Fruit fly (Drosophila melanogaster): ENCODE results near the gene CG13050.

Gene CG13050

DNA sequence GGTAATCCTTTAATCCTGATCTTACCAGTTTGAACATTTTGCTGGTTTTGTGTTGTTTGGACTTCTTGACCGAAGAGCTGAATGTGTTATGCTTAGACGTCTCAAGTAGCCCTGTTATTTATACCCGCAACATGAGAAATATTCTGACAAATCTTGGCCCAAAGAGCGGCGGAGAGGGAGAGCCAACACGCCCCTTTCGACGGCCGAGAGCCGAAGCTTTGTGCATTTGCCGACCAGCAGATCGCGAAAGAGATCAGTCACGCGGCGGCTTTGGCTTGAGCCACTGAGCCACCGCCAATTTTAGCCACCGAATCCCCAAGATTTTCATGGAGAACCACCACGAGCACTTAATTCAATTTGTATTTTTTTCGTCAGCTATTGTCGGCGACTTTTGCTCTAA lies 16.4 kb upstream of the CG13050 start, which contains the start of gene CG4962:
Gene CG4962, minus strand, starts transcription at position 101 of the 400 bp plus-strand sequence.
- no peak for TF ChIP-seq CG17801 (GFP tag; optimal IDR thresholded peaks at IDR 0.05; ENCODE audit: partially characterized antibody)

DNA sequence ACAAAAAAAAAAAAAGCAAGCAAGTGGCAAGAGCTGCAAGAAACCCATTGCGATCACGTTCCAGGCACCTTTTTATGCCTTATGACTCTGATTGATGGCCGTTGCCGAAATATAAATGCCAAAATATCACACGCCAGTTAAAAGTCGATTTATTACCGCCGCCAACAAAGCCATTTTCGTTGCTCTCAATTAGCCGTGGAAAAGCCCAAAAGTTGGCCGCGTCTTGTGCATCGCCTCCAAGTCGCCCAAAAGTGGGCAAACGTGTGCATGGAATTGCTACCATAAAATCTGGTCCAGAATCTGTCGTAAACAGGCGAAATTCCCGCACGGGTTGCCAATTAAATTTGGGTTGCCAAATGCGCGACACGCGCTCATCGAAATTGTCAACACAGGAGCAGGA lies 12.6 kb upstream of the CG13050 start:
- no peak for TF ChIP-seq CG17801 (GFP tag; optimal IDR thresholded peaks at IDR 0.05; ENCODE audit: partially characterized antibody)

- TF ChIP-seq CG17801 (GFP tag; optimal IDR thresholded peaks at IDR 0.05; ENCODE audit: partially characterized antibody): no peak
These were observed 11.8 kb upstream of the CG13050 start, which contains the start of gene CG13045 for dm6 chr3L:16290850-16291249. Gene CG13045 (minus strand): TSS chr3L:16290950.

- no peak for TF ChIP-seq CG17801 (GFP tag; optimal IDR thresholded peaks at IDR 0.05; ENCODE audit: partially characterized antibody)
These were observed 10.0 kb upstream of the CG13050 start for dm6 chr3L:16289067-16289466.

- TF ChIP-seq CG17801 (GFP tag; optimal IDR thresholded peaks at IDR 0.05; ENCODE audit: partially characterized antibody): no peak
These were observed 9.3 kb upstream of the CG13050 start, which contains the start of gene CG13046 for dm6 chr3L:16288322-16288721. Gene CG13046 (minus strand): TSS chr3L:16288422.

DNA sequence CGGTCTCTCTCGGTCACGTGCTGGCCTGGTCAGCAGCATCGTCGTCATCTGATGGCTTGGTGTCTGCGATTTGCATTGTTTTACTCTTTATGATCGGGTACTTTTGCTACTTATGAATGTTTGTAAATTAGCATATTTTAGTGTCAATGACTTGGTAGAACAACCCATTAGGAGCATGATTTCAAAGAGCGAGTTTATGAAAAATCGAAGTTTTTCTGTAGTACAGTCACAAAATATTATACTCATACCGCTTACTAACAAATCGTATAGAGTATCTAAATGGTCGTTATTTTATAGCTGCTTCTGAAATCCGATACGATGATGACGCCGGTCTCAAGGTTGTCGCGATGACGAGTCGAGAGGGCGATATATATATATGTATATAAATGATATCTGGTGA lies 7.2 kb upstream of the CG13050 start:
- TF ChIP-seq CG17801 (GFP tag; optimal IDR thresholded peaks at IDR 0.05; ENCODE audit: partially characterized antibody): no peak

- no peak for TF ChIP-seq CG17801 (GFP tag; optimal IDR thresholded peaks at IDR 0.05; ENCODE audit: partially characterized antibody)
These were observed 6.4 kb upstream of the CG13050 start, which contains the start of gene CG13047 for dm6 chr3L:16285346-16285911. Gene CG13047 (minus strand): TSS chr3L:16285396.

DNA sequence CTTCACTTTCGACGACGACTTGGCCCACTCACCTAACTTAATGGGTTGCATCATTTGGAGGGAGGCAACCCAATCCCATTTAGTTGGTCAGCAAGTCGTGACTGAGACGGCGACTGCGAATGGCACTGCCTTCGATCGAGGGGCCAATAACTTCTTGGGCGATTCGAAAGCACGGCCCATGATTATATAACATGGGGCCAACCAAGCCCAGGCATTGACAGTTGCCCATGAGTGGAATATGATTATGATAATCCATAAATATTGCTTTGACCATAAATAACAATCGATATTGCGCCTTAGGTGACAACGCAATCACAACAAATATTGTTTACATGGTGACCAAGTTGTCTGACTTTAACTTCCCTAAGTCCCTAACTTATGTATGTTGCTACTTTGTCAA lies 4.8 kb upstream of the CG13050 start, which contains the start of gene CG13048:
Gene CG13048, minus strand, starts transcription at position 101 of the 400 bp plus-strand sequence.
- TF ChIP-seq CG17801 (GFP tag; optimal IDR thresholded peaks at IDR 0.05; ENCODE audit: partially characterized antibody): no peak

dm6 chr3L:16281880-16282556 lies 2.9 kb upstream of the CG13050 start, which contains the start of gene CG13049:
Gene CG13049 (minus strand): TSS chr3L:16281930.
- no peak for TF ChIP-seq CG17801 (GFP tag; optimal IDR thresholded peaks at IDR 0.05; ENCODE audit: partially characterized antibody)

DNA sequence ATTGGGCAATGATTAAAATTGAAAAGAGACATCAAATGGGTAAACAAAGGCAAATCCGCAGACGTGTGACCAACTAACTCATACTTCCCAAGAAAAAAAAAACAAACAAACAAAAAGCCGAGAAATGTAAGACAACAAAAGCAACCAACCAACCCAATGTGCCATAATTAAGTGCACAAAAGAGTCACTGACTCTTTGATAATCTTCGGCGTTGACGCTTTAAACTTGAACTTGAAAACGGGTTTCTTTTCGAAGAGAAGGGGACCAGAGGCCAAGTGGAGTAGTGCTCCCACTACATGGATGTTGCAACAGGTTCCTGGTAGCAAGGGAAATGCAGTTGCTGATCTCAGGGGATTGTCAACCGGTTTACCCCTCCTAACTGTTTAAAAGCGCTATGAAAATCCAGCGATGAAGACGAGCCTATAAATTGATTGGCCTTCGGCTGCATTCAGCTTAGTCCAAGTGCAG lies 950 bp upstream of the CG13050 start, which contains the start of gene CG13064:
Gene CG13064, plus strand, starts transcription at position 418 of the 468 bp plus-strand sequence.
- TF ChIP-seq CG17801 (GFP tag; optimal IDR thresholded peaks at IDR 0.05; ENCODE audit: partially characterized antibody): no peak

DNA sequence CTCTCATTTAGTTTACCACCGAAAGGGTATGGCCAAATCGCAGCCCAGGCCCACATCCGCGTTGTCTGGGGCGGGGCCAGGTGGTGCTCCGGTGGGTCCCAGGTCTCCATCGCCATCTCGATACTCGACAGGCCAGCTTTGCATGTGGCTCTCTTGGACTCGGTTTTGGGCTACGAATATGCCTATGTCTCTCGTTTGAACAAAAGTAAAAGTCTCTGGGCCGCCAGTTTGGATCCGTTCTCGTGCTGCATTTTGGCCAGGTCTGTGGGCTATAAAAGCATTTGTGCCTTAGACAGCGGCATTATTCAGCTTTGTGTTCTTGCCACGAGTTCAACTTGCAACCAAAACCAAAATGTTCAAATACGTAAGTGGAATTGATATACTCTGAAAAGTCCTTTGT lies 1.9 kb downstream of the CG13050 start, which contains the start of gene CG13065:
Gene CG13065, plus strand, starts transcription at position 301 of the 400 bp plus-strand sequence.
- no peak for TF ChIP-seq CG17801 (GFP tag; optimal IDR thresholded peaks at IDR 0.05; ENCODE audit: partially characterized antibody)

DNA sequence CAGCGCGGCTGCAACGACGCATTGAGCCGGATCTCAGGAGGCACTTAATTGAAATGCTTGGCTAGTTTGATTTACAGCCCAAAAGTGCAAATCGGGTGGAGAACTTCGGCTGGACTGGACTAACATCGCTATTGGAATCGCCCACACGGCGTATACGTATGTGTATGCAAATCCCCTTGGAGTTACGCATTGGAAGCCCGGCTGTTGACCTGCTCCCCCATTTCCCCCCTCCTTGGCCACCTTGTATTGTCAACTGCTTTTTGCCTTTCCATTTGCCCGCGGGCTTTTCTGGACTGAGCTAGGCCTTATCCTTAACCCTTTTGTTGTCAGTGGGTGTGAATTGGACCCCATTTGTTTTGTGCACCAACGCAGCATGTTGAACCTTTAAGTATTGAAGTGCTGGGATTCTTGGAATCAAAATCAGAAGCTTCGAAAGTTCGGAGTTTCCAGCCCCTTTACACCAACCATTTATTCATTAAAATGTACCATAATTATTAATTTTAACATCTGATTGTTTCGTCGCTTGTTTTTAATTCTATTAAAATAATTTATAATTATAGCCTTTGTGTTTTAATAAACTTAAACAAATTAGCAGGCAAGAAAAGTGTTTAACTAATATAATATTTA lies 3.6 kb downstream of the CG13050 start:
- no peak for TF ChIP-seq CG17801 (GFP tag; optimal IDR thresholded peaks at IDR 0.05; ENCODE audit: partially characterized antibody)

DNA sequence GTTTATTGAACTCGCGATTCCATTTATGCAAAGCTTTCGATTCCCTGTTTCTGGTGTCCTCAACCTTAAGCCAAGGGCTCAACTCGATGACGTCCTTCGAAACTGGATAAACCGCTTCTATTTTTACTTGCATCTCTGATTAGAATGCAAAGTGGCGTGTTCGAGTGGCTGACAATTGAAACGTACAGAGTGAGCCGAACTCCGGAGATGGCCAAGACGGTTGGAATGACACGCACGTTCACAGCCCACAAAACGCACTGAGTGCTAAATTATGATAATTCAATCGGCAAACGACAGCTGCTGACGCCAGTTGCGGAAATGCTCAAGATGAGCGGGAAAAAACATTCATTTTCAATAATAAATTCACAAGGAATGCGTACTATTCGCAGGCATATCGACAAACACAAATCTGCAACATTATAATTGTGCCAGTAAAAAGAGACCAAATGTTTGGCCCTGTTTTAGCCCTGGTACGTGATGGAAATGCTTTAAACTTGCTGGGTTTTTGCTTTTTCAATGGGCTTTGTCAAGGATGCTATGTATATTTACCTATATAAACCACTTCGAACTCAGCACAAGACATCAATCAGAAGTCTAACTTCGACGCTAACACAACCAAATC lies 6.6 kb downstream of the CG13050 start, which contains the start of gene CG13066:
Gene CG13066, plus strand, starts transcription at position 572 of the 622 bp plus-strand sequence.
- no peak for TF ChIP-seq CG17801 (GFP tag; optimal IDR thresholded peaks at IDR 0.05; ENCODE audit: partially characterized antibody)

- no peak for TF ChIP-seq CG17801 (GFP tag; optimal IDR thresholded peaks at IDR 0.05; ENCODE audit: partially characterized antibody)
These were observed 8.2 kb downstream of the CG13050 start, which contains the start of the genes CG34248 and CG13067 for dm6 chr3L:16270802-16271332. Gene CG34248 (minus strand): TSS chr3L:16270902. Gene CG13067 (plus strand): TSS chr3L:16271282.

Data from ovary, adult (tissue).